Fruit fly (Drosophila melanogaster): ENCODE measurements around the gene CG33287.

DNA sequence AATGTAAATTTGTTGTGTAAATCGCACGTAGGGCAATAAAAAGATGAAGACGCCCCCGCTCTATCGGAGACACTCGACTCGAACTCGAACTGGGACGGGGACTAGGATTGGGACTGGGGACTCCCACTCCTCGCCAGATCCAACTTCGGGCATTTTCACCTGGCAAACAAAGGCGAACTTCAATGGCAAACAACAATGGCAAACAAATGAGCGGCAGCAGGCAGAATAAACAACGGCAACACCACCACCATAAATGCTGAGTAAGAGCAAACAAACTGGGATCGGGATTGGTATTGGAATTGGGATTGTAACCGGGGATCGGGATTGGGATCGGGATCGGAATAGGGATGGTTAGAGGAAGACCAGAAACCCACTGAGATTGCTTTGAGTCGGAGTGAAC lies 26.3 kb downstream of the CG33287 start:
- no peak for TF ChIP-seq CG15710 (tag; optimal IDR thresholded peaks at IDR 0.05)
- TF ChIP-seq CG12605 (GFP tag; IDR thresholded peaks at IDR 0.05) = no peak
- no peak for TF ChIP-seq CG34367 (tag; optimal IDR thresholded peaks at IDR 0.05)
- no peak for TF ChIP-seq rn (GFP tag; IDR thresholded peaks at IDR 0.05)
- no peak for TF ChIP-seq D1 (tag; optimal IDR thresholded peaks at IDR 0.05)
- TF ChIP-seq Snoo (tag; optimal IDR thresholded peaks at IDR 0.05) = no peak
- no peak for TF ChIP-seq CG14655 (GFP tag; optimal IDR thresholded peaks at IDR 0.05)
- TF ChIP-seq Ets98B (GFP tag; IDR thresholded peaks at IDR 0.05) = no peak
- TF ChIP-seq CG9948 (tag; optimal IDR thresholded peaks at IDR 0.05) = no peak
- TF ChIP-seq CG13204 (GFP tag; optimal IDR thresholded peaks at IDR 0.05) = no peak

Measured in whole organism, pupa.